Fruit fly (Drosophila melanogaster) whole organism, embryonic: ENCODE results near the gene CG15534.

ENCODE experiments used
- Asciz ChIP-seq: fragments of 200-800 bp; sonication (Bioruptor generic); optimal IDR thresholded peaks from 2 replicates; lab custom pipeline; 2017; ENCODE audit warnings: missing biosample characterization, mild to moderate bottlenecking, missing genetic modification characterization, missing genetic modification reagents
- Bgb ChIP-seq: fragments of 200-800 bp; sonication (Bioruptor generic); IDR thresholded peaks from 2 replicates; pipeline ENCODE4 v1.3.6; 2022; ENCODE audit warnings: missing biosample characterization, missing genetic modification characterization; ENCODE audit not compliant: partially characterized antibody
- Bteb2 ChIP-seq: fragments of 200-800 bp; sonication (Bioruptor generic); optimal IDR thresholded peaks from 2 replicates; lab custom pipeline; 2016; ENCODE audit warnings: missing biosample characterization, missing genetic modification characterization
- CG1024 ChIP-seq: fragments of 200-800 bp; sonication (Bioruptor generic); IDR thresholded peaks from 2 replicates; pipeline ENCODE4 v1.3.6; 2022; ENCODE audit warnings: missing biosample characterization, missing genetic modification characterization
- CG10462 ChIP-seq: fragments of 200-800 bp; sonication (Bioruptor generic); optimal IDR thresholded peaks from 2 replicates; lab custom pipeline; 2016; ENCODE audit warnings: missing biosample characterization, missing genetic modification characterization
- CG10543 ChIP-seq: fragments of 200-800 bp; sonication (Bioruptor generic); optimal IDR thresholded peaks from 3 replicates; lab custom pipeline; 2017; ENCODE audit warnings: missing biosample characterization, mild to moderate bottlenecking, missing genetic modification characterization, moderate library complexity
- CG10654 ChIP-seq: fragments of 200-800 bp; sonication (Bioruptor generic); optimal IDR thresholded peaks from 2 replicates; lab custom pipeline; 2016; ENCODE audit warnings: missing biosample characterization, missing genetic modification characterization
- CG11695 ChIP-seq: fragments of 200-800 bp; sonication (Bioruptor generic); IDR thresholded peaks from 3 replicates; pipeline ENCODE4 v1.3.6; 2022; ENCODE audit warnings: missing biosample characterization, missing genetic modification characterization
- CG15601 ChIP-seq: fragments of 200-800 bp; sonication (Bioruptor generic); optimal IDR thresholded peaks from 3 replicates; lab custom pipeline; 2019; ENCODE audit warnings: missing biosample characterization, mild to moderate bottlenecking, missing genetic modification characterization, moderate library complexity
- CG16813 ChIP-seq: fragments of 200-800 bp; sonication (Bioruptor generic); IDR thresholded peaks from 3 replicates; pipeline ENCODE4 v1.3.6; 2022; ENCODE audit warnings: missing biosample characterization, missing genetic modification characterization; ENCODE audit not compliant: partially characterized antibody
- CG17328 ChIP-seq: fragments of 200-800 bp; sonication (Bioruptor generic); IDR thresholded peaks from 2 replicates; pipeline ENCODE4 v1.3.6; 2022; ENCODE audit warnings: missing biosample characterization, missing genetic modification characterization
- CG17361 ChIP-seq: fragments of 200-800 bp; sonication (Bioruptor generic); IDR thresholded peaks from 3 replicates; pipeline ENCODE4 v1.3.6; 2022; ENCODE audit warnings: missing biosample characterization, missing genetic modification characterization
- CG18011 ChIP-seq: fragments of 200-800 bp; sonication (Bioruptor generic); optimal IDR thresholded peaks from 2 replicates; lab custom pipeline; 2017; ENCODE audit warnings: missing biosample characterization, missing genetic modification characterization, mild to moderate bottlenecking, moderate library complexity, missing genotype
- CG2129 ChIP-seq: fragments of 200-800 bp; sonication (Bioruptor generic); IDR thresholded peaks from 2 replicates; pipeline ENCODE4 v1.3.6; 2022; ENCODE audit warnings: missing biosample characterization, missing genetic modification characterization; ENCODE audit not compliant: partially characterized antibody
- CG2889 ChIP-seq: fragments of 200-800 bp; sonication (Bioruptor generic); IDR thresholded peaks from 3 replicates; pipeline ENCODE4 v1.3.6; 2022; ENCODE audit warnings: missing biosample characterization, missing genetic modification characterization
- CG31365 ChIP-seq: fragments of 200-800 bp; sonication (Bioruptor generic); optimal IDR thresholded peaks from 2 replicates; lab custom pipeline; 2018; ENCODE audit warnings: missing biosample characterization, mild to moderate bottlenecking, missing genetic modification characterization
- CG3281 ChIP-seq: fragments of 200-800 bp; sonication (Bioruptor generic); optimal IDR thresholded peaks from 3 replicates; lab custom pipeline; 2017; ENCODE audit warnings: missing biosample characterization, mild to moderate bottlenecking, missing genetic modification characterization
- CG34376 ChIP-seq: fragments of 200-800 bp; sonication (Bioruptor generic); optimal IDR thresholded peaks from 2 replicates; lab custom pipeline; 2018; ENCODE audit warnings: missing biosample characterization, mild to moderate bottlenecking, missing genetic modification characterization
- CG3995 ChIP-seq: fragments of 200-800 bp; sonication (Bioruptor generic); optimal IDR thresholded peaks from 3 replicates; lab custom pipeline; 2016; ENCODE audit warnings: missing biosample characterization, missing genetic modification characterization
- CG6791 ChIP-seq: fragments of 200-800 bp; sonication (Bioruptor generic); IDR thresholded peaks from 3 replicates; pipeline ENCODE4 v1.3.6; 2022; ENCODE audit warnings: missing biosample characterization, missing genetic modification characterization; ENCODE audit not compliant: partially characterized antibody
- CG8388 ChIP-seq: fragments of 200-800 bp; sonication (Bioruptor generic); optimal IDR thresholded peaks from 2 replicates; lab custom pipeline; 2019; ENCODE audit warnings: missing biosample characterization, mild to moderate bottlenecking, missing genetic modification characterization, moderate library complexity
- CG8944 ChIP-seq: fragments of 200-800 bp; sonication (Bioruptor generic); optimal IDR thresholded peaks from 3 replicates; lab custom pipeline; 2016; ENCODE audit warnings: missing biosample characterization, missing genetic modification characterization
- CG9932 ChIP-seq: fragments of 200-800 bp; sonication (Bioruptor generic); IDR thresholded peaks from 2 replicates; pipeline ENCODE4 v1.3.6; 2022; ENCODE audit warnings: missing biosample characterization, missing genetic modification characterization
- Chrac-16 ChIP-seq: fragments of 200-800 bp; sonication (Bioruptor generic); optimal IDR thresholded peaks from 3 replicates; lab custom pipeline; 2016; ENCODE audit warnings: missing biosample characterization, missing genetic modification characterization
- H2.0 ChIP-seq: fragments of 200-800 bp; sonication (Bioruptor generic); IDR thresholded peaks from 2 replicates; pipeline ENCODE4 v1.3.6; 2022; ENCODE audit warnings: missing biosample characterization, missing genetic modification characterization
- Hand ChIP-seq: fragments of 200-800 bp; sonication (Bioruptor generic); optimal IDR thresholded peaks from 2 replicates; lab custom pipeline; 2017; ENCODE audit warnings: mild to moderate bottlenecking, missing biosample characterization, missing genetic modification reagents, missing genetic modification characterization
- Jarid2 ChIP-seq: fragments of 200-800 bp; sonication (Bioruptor generic); optimal IDR thresholded peaks from 3 replicates; lab custom pipeline; 2017; ENCODE audit warnings: mild to moderate bottlenecking, missing biosample characterization, missing genetic modification reagents, missing genetic modification characterization
- Meics ChIP-seq: fragments of 200-800 bp; sonication (Bioruptor generic); optimal IDR thresholded peaks from 2 replicates; lab custom pipeline; 2017; ENCODE audit warnings: missing biosample characterization, mild to moderate bottlenecking, missing genetic modification characterization
- Mrtf ChIP-seq: fragments of 200-800 bp; sonication (Bioruptor generic); IDR thresholded peaks from 3 replicates; pipeline ENCODE4 v1.3.6; 2022; ENCODE audit warnings: missing biosample characterization, missing genetic modification characterization
- Ptx1 ChIP-seq: fragments of 200-800 bp; sonication (Bioruptor generic); IDR thresholded peaks from 2 replicates; pipeline ENCODE4 v1.3.6; 2022; ENCODE audit warnings: missing biosample characterization, missing genetic modification characterization
- Side ChIP-seq: fragments of 200-800 bp; sonication (Bioruptor generic); optimal IDR thresholded peaks from 2 replicates; lab custom pipeline; 2016; ENCODE audit warnings: missing biosample characterization, missing genetic modification characterization
- Six4 ChIP-seq: fragments of 200-800 bp; sonication (Bioruptor generic); optimal IDR thresholded peaks from 2 replicates; lab custom pipeline; 2016; ENCODE audit warnings: missing biosample characterization, missing genetic modification characterization
- Usf ChIP-seq: fragments of 200-800 bp; sonication (Bioruptor generic); optimal IDR thresholded peaks from 2 replicates; lab custom pipeline; 2017; ENCODE audit warnings: missing genotype, missing biosample characterization, missing genetic modification characterization
- YL-1 ChIP-seq: fragments of 200-800 bp; sonication (Bioruptor generic); optimal IDR thresholded peaks from 3 replicates; lab custom pipeline; 2017; ENCODE audit warnings: missing biosample characterization, mild to moderate bottlenecking, missing genetic modification characterization
- ash1 ChIP-seq: fragments of 200-800 bp; sonication (Bioruptor generic); optimal IDR thresholded peaks from 2 replicates; lab custom pipeline; 2018; ENCODE audit warnings: missing biosample characterization, mild to moderate bottlenecking, missing genetic modification characterization
- ato ChIP-seq: fragments of 200-800 bp; sonication (Bioruptor generic); IDR thresholded peaks from 2 replicates; pipeline ENCODE4 v1.3.6; 2022; ENCODE audit warnings: missing biosample characterization, missing genetic modification characterization; ENCODE audit not compliant: partially characterized antibody
- cwo ChIP-seq: fragments of 200-800 bp; sonication (Bioruptor generic); optimal IDR thresholded peaks from 3 replicates; lab custom pipeline; 2017; ENCODE audit warnings: missing biosample characterization, missing genetic modification characterization, mild to moderate bottlenecking, moderate library complexity, missing genetic modification reagents
- dan ChIP-seq: fragments of 200-800 bp; sonication (Bioruptor generic); IDR thresholded peaks from 2 replicates; pipeline ENCODE4 v1.3.6; 2022; ENCODE audit warnings: missing biosample characterization, missing genetic modification characterization
- eve ChIP-seq, 2 experiments: fragments of >200 bp; optimal IDR thresholded peaks; 2 replicates each; lab custom pipeline; 2017; ENCODE audit warnings: missing biosample characterization in 2 of 2, missing genetic modification characterization in 2 of 2
- gsb-n ChIP-seq: fragments of 200-800 bp; sonication (Bioruptor generic); optimal IDR thresholded peaks from 3 replicates; lab custom pipeline; 2018; ENCODE audit warnings: missing biosample characterization, mild to moderate bottlenecking, missing genetic modification characterization
- hkb ChIP-seq, 2 experiments: fragments of 200-800 bp in 1 of 2; fragments of >200 bp in 1 of 2; sonication (Bioruptor generic) in 1 of 2; IDR thresholded peaks in 1 of 2; optimal IDR thresholded peaks in 1 of 2; 2 replicates each; pipeline versions ENCODE4 v1.3.6 to Lab custom; 2017 to 2022; ENCODE audit warnings: missing biosample characterization in 1 of 2, missing genetic modification characterization in 1 of 2
- hth ChIP-seq: fragments of >200 bp; optimal IDR thresholded peaks from 2 replicates; lab custom pipeline; 2017; ENCODE audit warnings: inconsistent platforms
- inv ChIP-seq: fragments of 200-800 bp; sonication (Bioruptor generic); IDR thresholded peaks from 2 replicates; pipeline ENCODE4 v1.3.6; 2022; ENCODE audit warnings: missing biosample characterization, missing genetic modification characterization; ENCODE audit not compliant: partially characterized antibody
- jing ChIP-seq: fragments of 200-800 bp; sonication (Bioruptor generic); optimal IDR thresholded peaks from 2 replicates; lab custom pipeline; 2018; ENCODE audit warnings: missing biosample characterization, mild to moderate bottlenecking, missing genetic modification characterization
- kay ChIP-seq: fragments of 200-800 bp; sonication (Bioruptor generic); optimal IDR thresholded peaks from 2 replicates; lab custom pipeline; 2016; ENCODE audit warnings: missing biosample characterization, missing genetic modification characterization
- pho ChIP-seq: fragments of 200-800 bp; sonication (Bioruptor generic); optimal IDR thresholded peaks from 2 replicates; lab custom pipeline; 2016; ENCODE audit warnings: missing biosample characterization, missing genetic modification characterization
- pum ChIP-seq: fragments of 200-800 bp; sonication (Bioruptor generic); optimal IDR thresholded peaks from 2 replicates; lab custom pipeline; 2016; ENCODE audit warnings: missing biosample characterization, missing genetic modification characterization
- tin ChIP-seq: fragments of 200-800 bp; sonication (Bioruptor generic); optimal IDR thresholded peaks from 3 replicates; lab custom pipeline; 2016; ENCODE audit warnings: missing biosample characterization, missing genetic modification characterization
- vnd ChIP-seq: fragments of 200-800 bp; sonication (Bioruptor generic); IDR thresholded peaks from 3 replicates; pipeline ENCODE4 v1.3.6; 2022; ENCODE audit warnings: missing biosample characterization, missing genetic modification characterization; ENCODE audit not compliant: partially characterized antibody
- yki ChIP-seq: fragments of >200 bp; optimal IDR thresholded peaks from 3 replicates; lab custom pipeline; 2018

CG15534 gene

DNA sequence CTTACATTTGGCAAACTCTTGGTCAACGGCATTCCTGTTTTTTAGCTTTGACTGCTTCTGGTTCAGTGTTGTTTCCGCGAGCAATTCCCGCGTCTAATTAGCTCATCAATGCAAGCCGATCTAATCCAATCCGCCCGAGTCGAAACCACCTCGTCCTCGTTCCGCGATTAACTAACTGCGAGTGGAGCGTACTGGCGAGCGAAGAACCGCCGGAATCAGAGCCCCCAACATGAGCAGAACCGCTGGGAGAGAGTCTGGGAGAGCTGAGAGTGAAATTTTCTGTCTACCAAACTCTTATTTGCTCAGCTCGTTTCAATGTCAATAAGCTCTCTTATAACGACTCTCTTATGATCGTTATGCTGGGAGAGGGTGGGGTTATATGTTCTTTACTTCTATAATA lies 18.4 kb downstream of the CG15534 start (continued):
- TF ChIP-seq CG10543 (peak; percentile 31), CG16813 (GFP tag; lab: Robert Waterston, UW) (no peak), CG3995 (GFP tag; lab: Kevin White, UChicago) (no peak), eve (GFP tag; optimal IDR thresholded peaks at IDR 0.05; lab: Kevin White, UChicago) (no peak), Ptx1 (peak; percentile 29; the same call in 1 of the 2 replicates), Meics (GFP tag; lab: Kevin White, UChicago) (peak; percentile 76), CG17328 (GFP tag; lab: Robert Waterston, UW) (peak; percentile 70), hth (lab: Kevin White, UChicago) (no peak), dan (GFP tag; lab: Robert Waterston, UW) (no peak), CG10462 (GFP tag; lab: Kevin White, UChicago) (peak; percentile 69), Mrtf (GFP tag; lab: Robert Waterston, UW) (peak; percentile 62; the same call in 2 of the 3 replicates), CG1024 (GFP tag; lab: Robert Waterston, UW) (peak; percentile 90; the same call in 1 of the 2 replicates), CG11695 (peak; percentile 84), CG2889 (GFP tag; lab: Robert Waterston, UW) (no peak), H2.0 (peak; percentile 39; the same call in 1 of the 2 replicates), CG8944 (peak; percentile 74), tin (GFP tag; lab: Kevin White, UChicago) (peak; percentile 55), kay (peak; percentile 28), Usf (GFP tag; lab: Kevin White, UChicago) (no peak), Hand (peak; percentile 40), CG8388 (GFP tag; lab: Kevin White, UChicago) (peak; percentile 26), YL-1 (GFP tag; lab: Kevin White, UChicago) (peak; percentile 80), gsb-n (tag; lab: Kevin White, UChicago) (peak; percentile 78), pho (peak; percentile 83), cwo (GFP tag; lab: Kevin White, UChicago) (peak; percentile 74), ash1 (GFP tag; lab: Kevin White, UChicago) (peak; percentile 72), CG6791 (GFP tag; lab: Robert Waterston, UW) (no peak), vnd (GFP tag; lab: Robert Waterston, UW) (no peak), CG31365 (tag; lab: Kevin White, UChicago) (peak; percentile 61), inv (GFP tag; lab: Robert Waterston, UW) (no peak), CG34376 (peak; percentile 73), CG15601 (tag; lab: Kevin White, UChicago) (no peak), CG2129 (GFP tag; lab: Robert Waterston, UW) (no peak), CG3281 (peak; percentile 80), jing (GFP tag; lab: Kevin White, UChicago) (no peak), Chrac-16 (no peak), hkb (optimal IDR thresholded peaks at IDR 0.05; lab: Kevin White, UChicago) (no peak), hkb (GFP tag; IDR thresholded peaks at IDR 0.05; lab: Robert Waterston, UW) (peak; percentile 93), CG17361 (no peak), ato (no peak; the same call in 1 of the 2 replicates), CG10654 (peak; percentile 87), Asciz (GFP tag; lab: Kevin White, UChicago) (peak; percentile 92), Side (GFP tag; lab: Kevin White, UChicago) (peak; percentile 82), CG18011 (GFP tag; lab: Kevin White, UChicago) (peak; percentile 65), yki (peak; percentile 57), pum (peak; percentile 38), Six4 (GFP tag; lab: Kevin White, UChicago) (peak; percentile 82), Jarid2 (GFP tag; lab: Kevin White, UChicago) (peak; percentile 79), Bgb (GFP tag; lab: Robert Waterston, UW) (no peak; the same call in 1 of the 2 replicates), CG9932 (GFP tag; lab: Robert Waterston, UW) (0 out of 2 replicates have a peak, but pooled peaks have one; percentile 4), Bteb2 (GFP tag; lab: Kevin White, UChicago) (peak; percentile 55)
